Worm (Caenorhabditis elegans) whole organism, young adult: ENCODE data around the gene F10E7.1.
A peak's percentile ranks its signal among the peaks of the same experiment; 100 is the strongest.

Experiments
- C17E4.6 ChIP-seq: fragments of 200-800 bp; sonication (Bioruptor generic); IDR thresholded peaks from 2 replicates; pipeline ENCODE4 v1.3.6; 2022; ENCODE audit warnings: missing genetic modification reagents, missing genetic modification characterization, missing compliant biosample characterization
- F33H1.4 ChIP-seq: fragments of 200-800 bp; sonication (Bioruptor generic); IDR thresholded peaks from 2 replicates; pipeline ENCODE4 v1.3.6; 2022; ENCODE audit warnings: missing genetic modification reagents, missing genetic modification characterization, missing compliant biosample characterization
- K12H6.12 ChIP-seq: fragments of 200-800 bp; sonication (Bioruptor generic); optimal IDR thresholded peaks from 2 replicates; lab custom pipeline; 2018; ENCODE audit warnings: mild to moderate bottlenecking, missing genetic modification characterization, missing compliant biosample characterization
- T26A5.8 ChIP-seq: sonication (generic microtip); optimal IDR thresholded peaks from 2 replicates; lab custom pipeline; 2016; ENCODE audit warnings: missing genetic modification characterization, missing compliant biosample characterization
- Y67H2A.10 ChIP-seq: fragments of 200-800 bp; sonication (Bioruptor generic); conservative IDR thresholded peaks from 2 replicates; pipeline ENCODE4 v1.3.6; 2022; ENCODE audit warnings: missing genetic modification reagents, missing genetic modification characterization, missing compliant biosample characterization
- ZK185.1 ChIP-seq: sonication (generic microtip); optimal IDR thresholded peaks from 2 replicates; lab custom pipeline; 2016; ENCODE audit warnings: mild to moderate bottlenecking, missing genetic modification characterization, missing compliant biosample characterization; ENCODE audit not compliant: poor library complexity, severe bottlenecking
- ama-1 ChIP-seq, 3 experiments: fragments of 150-350 bp in 1 of 3; sonication (generic microtip) in 2 of 3; optimal IDR thresholded peaks; 2 replicates each; lab custom pipeline; 2014 to 2018; ENCODE audit warnings: missing biosample characterization in 2 of 3, missing genetic modification characterization in 2 of 3, missing genetic modification reagents in 2 of 3
- atf-7 ChIP-seq: sonication (generic microtip); optimal IDR thresholded peaks from 2 replicates; lab custom pipeline; 2017; ENCODE audit warnings: mild to moderate bottlenecking, missing genetic modification characterization, missing compliant biosample characterization
- attf-5 ChIP-seq: fragments of 200-800 bp; sonication (Bioruptor generic); optimal IDR thresholded peaks from 2 replicates; lab custom pipeline; 2018; ENCODE audit warnings: mild to moderate bottlenecking, missing genetic modification characterization, missing compliant biosample characterization
- bed-2 ChIP-seq: fragments of 200-800 bp; sonication (Bioruptor generic); IDR thresholded peaks from 2 replicates; pipeline ENCODE4 v1.3.6; 2022; ENCODE audit warnings: missing genetic modification reagents, missing genetic modification characterization, missing compliant biosample characterization
- cebp-1 ChIP-seq, 2 experiments: fragments of 200-800 bp in 1 of 2; sonication (Bioruptor generic) in 1 of 2; sonication (generic microtip) in 1 of 2; IDR thresholded peaks in 1 of 2; optimal IDR thresholded peaks in 1 of 2; 2 replicates each; pipeline versions ENCODE4 v1.3.6 to Lab custom; 2017 to 2022; ENCODE audit warnings: missing compliant biosample characterization in 2 of 2, missing genetic modification characterization in 2 of 2, mild to moderate bottlenecking in 1 of 2, missing genetic modification reagents in 1 of 2, moderate library complexity in 1 of 2
- cebp-2 ChIP-seq: fragments of 200-800 bp; sonication (Bioruptor generic); IDR thresholded peaks from 2 replicates; pipeline ENCODE4 v1.3.6; 2022; ENCODE audit warnings: missing genetic modification characterization, missing compliant biosample characterization
- ceh-100 ChIP-seq: fragments of 200-800 bp; sonication (Bioruptor generic); IDR thresholded peaks from 2 replicates; pipeline ENCODE4 v1.3.6; 2022; ENCODE audit warnings: missing genetic modification reagents, missing genetic modification characterization, missing compliant biosample characterization
- ceh-58 ChIP-seq: fragments of 200-800 bp; sonication (Bioruptor generic); IDR thresholded peaks from 2 replicates; pipeline ENCODE4 v1.3.6; 2022; ENCODE audit warnings: missing genetic modification characterization, missing compliant biosample characterization
- dpff-1 ChIP-seq: sonication (generic microtip); optimal IDR thresholded peaks from 2 replicates; lab custom pipeline; 2017; ENCODE audit warnings: mild to moderate bottlenecking, missing genetic modification characterization, missing compliant biosample characterization
- egl-18 ChIP-seq: fragments of 200-800 bp; sonication (Bioruptor generic); IDR thresholded peaks from 2 replicates; pipeline ENCODE4 v1.3.6; 2022; ENCODE audit warnings: missing genetic modification reagents, missing genetic modification characterization, missing compliant biosample characterization
- ekl-4 ChIP-seq: fragments of 200-800 bp; sonication (Bioruptor generic); IDR thresholded peaks from 2 replicates; pipeline ENCODE4 v1.3.6; 2022; ENCODE audit warnings: missing genetic modification reagents, missing genetic modification characterization, missing compliant biosample characterization
- ets-4 ChIP-seq: fragments of 200-800 bp; sonication (Bioruptor generic); optimal IDR thresholded peaks from 2 replicates; lab custom pipeline; 2018; ENCODE audit warnings: mild to moderate bottlenecking, missing genetic modification characterization, missing compliant biosample characterization
- lag-1 ChIP-seq: fragments of 200-800 bp; sonication (Bioruptor generic); IDR thresholded peaks from 2 replicates; pipeline ENCODE4 v1.3.6; 2022; ENCODE audit warnings: missing genetic modification reagents, missing genetic modification characterization, missing compliant biosample characterization
- let-607 ChIP-seq, 2 experiments: fragments of 200-800 bp in 1 of 2; sonication (Bioruptor generic) in 1 of 2; sonication (generic microtip) in 1 of 2; optimal IDR thresholded peaks; 2 replicates each; lab custom pipeline; 2016 to 2018; ENCODE audit warnings: mild to moderate bottlenecking in 2 of 2, missing compliant biosample characterization in 2 of 2, missing genetic modification characterization in 2 of 2, moderate library complexity in 2 of 2, missing genotype in 1 of 2
- lin-40 ChIP-seq: sonication (generic microtip); optimal IDR thresholded peaks from 2 replicates; lab custom pipeline; 2016; ENCODE audit warnings: missing genetic modification characterization, mild to moderate bottlenecking, missing compliant biosample characterization, missing genotype, missing genetic modification reagents
- madf-3 ChIP-seq: fragments of 200-800 bp; sonication (Bioruptor generic); IDR thresholded peaks from 2 replicates; pipeline ENCODE4 v1.3.6; 2022; ENCODE audit warnings: missing genetic modification reagents, missing genetic modification characterization, missing compliant biosample characterization
- mcd-1 ChIP-seq: fragments of 200-800 bp; sonication (Bioruptor generic); IDR thresholded peaks from 2 replicates; pipeline ENCODE4 v1.3.6; 2022; ENCODE audit warnings: missing genetic modification reagents, missing genetic modification characterization, missing compliant biosample characterization
- mel-28 ChIP-seq: sonication (generic microtip); optimal IDR thresholded peaks from 2 replicates; lab custom pipeline; 2016; ENCODE audit warnings: borderline replicate concordance, mild to moderate bottlenecking, missing genetic modification characterization, missing compliant biosample characterization
- nfya-1 ChIP-seq: sonication (generic microtip); optimal IDR thresholded peaks from 2 replicates; lab custom pipeline; 2017; ENCODE audit warnings: antibody characterized with exemption, missing compliant biosample characterization, missing genetic modification characterization, borderline replicate concordance; ENCODE audit not compliant: insufficient read depth
- nfyb-1 ChIP-seq: fragments of 200-800 bp; sonication (Bioruptor generic); IDR thresholded peaks from 2 replicates; pipeline ENCODE4 v1.3.6; 2022; ENCODE audit warnings: missing genetic modification reagents, missing genetic modification characterization, missing compliant biosample characterization
- nhr-179 ChIP-seq: sonication (generic microtip); optimal IDR thresholded peaks from 2 replicates; lab custom pipeline; 2016; ENCODE audit warnings: mild to moderate bottlenecking, missing genetic modification characterization, missing compliant biosample characterization
- nhr-80 ChIP-seq: sonication (generic microtip); optimal IDR thresholded peaks from 2 replicates; lab custom pipeline; 2016; ENCODE audit warnings: missing genetic modification characterization, missing compliant biosample characterization
- pha-4 ChIP-seq: fragments of 150-350 bp; sonication (generic microtip); optimal IDR thresholded peaks from 2 replicates; lab custom pipeline; 2014; ENCODE audit warnings: missing biosample characterization, missing genetic modification reagents, missing genetic modification characterization
- rcor-1 ChIP-seq: fragments of 200-800 bp; sonication (Bioruptor generic); IDR thresholded peaks from 2 replicates; pipeline ENCODE4 v1.3.6; 2022; ENCODE audit warnings: missing genetic modification reagents, missing genetic modification characterization, missing compliant biosample characterization
- rpc-1 ChIP-seq, 2 experiments: fragments of 150-350 bp in 1 of 2; sonication (generic microtip) in 1 of 2; optimal IDR thresholded peaks; 2 replicates each; lab custom pipeline; 2014 to 2018; ENCODE audit warnings: missing biosample characterization in 1 of 2, missing genetic modification characterization in 1 of 2, missing genetic modification reagents in 1 of 2, missing genotype in 1 of 2
- snpc-4 ChIP-seq, 5 experiments: fragments of 150-350 bp in 1 of 5; sonication (generic microtip) in 4 of 5; optimal IDR thresholded peaks; 2 replicates each; lab custom pipeline; 2014 to 2018; ENCODE audit warnings: missing genetic modification characterization in 5 of 5, missing biosample characterization in 3 of 5, antibody characterized with exemption in 2 of 5, mild to moderate bottlenecking in 2 of 5, missing compliant biosample characterization in 2 of 5, missing genotype in 2 of 5, moderate library complexity in 2 of 5, missing genetic modification reagents in 1 of 5
- tbx-9 ChIP-seq: sonication (generic microtip); optimal IDR thresholded peaks from 2 replicates; lab custom pipeline; 2016; ENCODE audit warnings: borderline replicate concordance, missing genetic modification characterization, inconsistent platforms, missing compliant biosample characterization
- unc-62 ChIP-seq: fragments of 150-350 bp; optimal IDR thresholded peaks from 2 replicates; lab custom pipeline; 2014; ENCODE audit warnings: missing biosample characterization, missing genetic modification reagents, missing genetic modification characterization
- ztf-25 ChIP-seq: fragments of 200-800 bp; sonication (Bioruptor generic); IDR thresholded peaks from 2 replicates; pipeline ENCODE4 v1.3.6; 2022; ENCODE audit warnings: missing genetic modification reagents, missing genetic modification characterization, missing compliant biosample characterization
- ztf-3 ChIP-seq: fragments of 200-800 bp; sonication (Bioruptor generic); optimal IDR thresholded peaks from 2 replicates; lab custom pipeline; 2018; ENCODE audit warnings: mild to moderate bottlenecking, missing genetic modification characterization, missing compliant biosample characterization
- ztf-6 ChIP-seq: fragments of 200-800 bp; sonication (Bioruptor generic); IDR thresholded peaks from 2 replicates; pipeline ENCODE4 v1.3.6; 2022; ENCODE audit warnings: missing genetic modification reagents, missing genetic modification characterization, missing compliant biosample characterization

The F10E7.1 gene

DNA sequence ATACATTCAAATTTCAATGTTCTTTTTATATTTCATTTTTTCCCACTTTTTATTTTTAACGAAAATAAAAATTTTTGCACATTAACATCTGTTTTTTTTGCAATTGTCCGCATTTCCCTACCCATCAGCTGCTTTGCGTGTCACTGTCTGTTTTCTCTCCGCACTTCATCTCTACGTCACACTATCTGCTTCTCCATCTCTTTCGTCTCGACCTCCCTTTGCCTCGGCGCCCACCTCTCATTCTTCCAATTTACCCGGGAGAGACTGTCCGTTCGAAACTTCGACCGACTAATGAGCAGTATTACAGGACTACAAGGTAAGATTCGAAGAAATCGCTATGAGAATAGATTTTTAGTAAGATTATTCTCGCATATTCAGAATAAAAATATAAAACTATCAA is 28.8 kb downstream of the F10E7.1 start, which contains the start of gene C27H5.2 (continued):
- TF ChIP-seq ama-1 (optimal IDR thresholded peaks at IDR 0.05; lab: Kevin White, UChicago) (peak; percentile 14), ama-1 (GFP tag; optimal IDR thresholded peaks at IDR 0.05; lab: Kevin White, UChicago) (no peak), T26A5.8 (no peak), K12H6.12 (tag; lab: Kevin White, UChicago) (no peak), tbx-9 (tag; lab: Kevin White, UChicago) (no peak), cebp-1 (GFP tag; IDR thresholded peaks at IDR 0.05; lab: Robert Waterston, UW) (no peak), cebp-1 (tag; optimal IDR thresholded peaks at IDR 0.05; lab: Kevin White, UChicago) (peak; percentile 9), nfya-1 (tag; lab: Kevin White, UChicago) (no peak), ekl-4 (GFP tag; lab: Robert Waterston, UW) (no peak), ceh-58 (GFP tag; lab: Robert Waterston, UW) (no peak)

- TF ChIP-seq let-607 (tag; optimal IDR thresholded peaks at IDR 0.05; lab: Kevin White, UChicago) = no peak
- TF ChIP-seq pha-4 = no peak
- peak; percentile 79 for TF ChIP-seq nhr-80 (tag; lab: Kevin White, UChicago)
- TF ChIP-seq bed-2 = no peak
- TF ChIP-seq ztf-3 (GFP tag; lab: Kevin White, UChicago) = no peak
- no peak for TF ChIP-seq madf-3
- no peak for TF ChIP-seq mel-28 (tag; lab: Kevin White, UChicago)
- no peak for TF ChIP-seq K12H6.12 (tag; lab: Kevin White, UChicago)
- no peak for TF ChIP-seq rcor-1 (GFP tag; lab: Robert Waterston, UW)
- no peak for TF ChIP-seq ZK185.1 (tag; lab: Kevin White, UChicago)
- TF ChIP-seq ztf-25 (GFP tag; lab: Robert Waterston, UW) = no peak
- no peak for TF ChIP-seq rpc-1 (optimal IDR thresholded peaks at IDR 0.05; lab: Kevin White, UChicago)
- TF ChIP-seq rpc-1 (tag; optimal IDR thresholded peaks at IDR 0.05; lab: Kevin White, UChicago) = no peak
- TF ChIP-seq ets-4 (GFP tag; lab: Kevin White, UChicago) = peak; percentile 10
- no peak for TF ChIP-seq nhr-179 (tag; lab: Kevin White, UChicago)
- no peak for TF ChIP-seq ztf-6
- TF ChIP-seq dpff-1 = no peak
- TF ChIP-seq F33H1.4 (GFP tag; lab: Robert Waterston, UW) = no peak
- no peak for TF ChIP-seq Y67H2A.10 (GFP tag; lab: Robert Waterston, UW)
- TF ChIP-seq egl-18 = no peak
- no peak for TF ChIP-seq C17E4.6 (GFP tag; lab: Robert Waterston, UW)
- no peak for TF ChIP-seq lag-1 (GFP tag; lab: Robert Waterston, UW)
- TF ChIP-seq lin-40 = no peak
- no peak for TF ChIP-seq nfyb-1 (GFP tag; lab: Robert Waterston, UW)
- peak; percentile 9 for TF ChIP-seq attf-5 (GFP tag; lab: Kevin White, UChicago)
- TF ChIP-seq mcd-1 = no peak
- TF ChIP-seq cebp-2 = no peak
- TF ChIP-seq snpc-4 (GFP tag; optimal IDR thresholded peaks at IDR 0.05; lab: Kevin White, UChicago) = no peak
- no peak for TF ChIP-seq snpc-4 (tag; optimal IDR thresholded peaks at IDR 0.05; lab: Kevin White, UChicago)
- TF ChIP-seq unc-62 = peak; percentile 38
- no peak for TF ChIP-seq ceh-100
- peak; percentile 14 for TF ChIP-seq atf-7 (tag; lab: Kevin White, UChicago)
Measured at ce11 chrII:7157415-7157814, 30.9 kb downstream of the F10E7.1 start.
